Fruit fly (Drosophila melanogaster) whole organism, prepupa: ENCODE measurements around the gene Cyp4ac3.
A peak's percentile ranks its signal among the peaks of the same experiment; 100 is the strongest.

Experiments
- CG10631 ChIP-seq: fragments of 200-800 bp; sonication (Bioruptor generic); optimal IDR thresholded peaks from 2 replicates; lab custom pipeline; 2016; ENCODE audit warnings: missing biosample characterization, missing genetic modification characterization
- CG10669 ChIP-seq: fragments of 200-800 bp; sonication (Bioruptor generic); optimal IDR thresholded peaks from 3 replicates; lab custom pipeline; 2018; ENCODE audit warnings: missing biosample characterization, mild to moderate bottlenecking, missing genetic modification characterization, moderate library complexity
- CG11294 ChIP-seq: fragments of 200-800 bp; sonication (Bioruptor generic); IDR thresholded peaks from 2 replicates; pipeline ENCODE4 v1.3.6; 2022; ENCODE audit warnings: missing biosample characterization, missing genetic modification characterization
- CG11762 ChIP-seq: fragments of 200-800 bp; sonication (Bioruptor generic); optimal IDR thresholded peaks from 3 replicates; lab custom pipeline; 2016; ENCODE audit warnings: missing biosample characterization, missing genetic modification characterization; ENCODE audit not compliant: insufficient read depth
- CG15336 ChIP-seq: fragments of 200-800 bp; sonication (Bioruptor generic); IDR thresholded peaks from 2 replicates; pipeline ENCODE4 v1.3.6; 2022; ENCODE audit warnings: missing biosample characterization, missing genetic modification characterization
- CG1621 ChIP-seq: fragments of 200-800 bp; sonication (Bioruptor generic); optimal IDR thresholded peaks from 3 replicates; lab custom pipeline; 2018; ENCODE audit warnings: missing biosample characterization, mild to moderate bottlenecking, missing genetic modification characterization
- CG16779 ChIP-seq: fragments of 200-800 bp; sonication (Bioruptor generic); optimal IDR thresholded peaks from 3 replicates; lab custom pipeline; 2017; ENCODE audit warnings: missing biosample characterization, mild to moderate bottlenecking, missing genetic modification characterization
- CG3032 ChIP-seq: fragments of 200-800 bp; optimal IDR thresholded peaks from 2 replicates; lab custom pipeline; 2019; ENCODE audit warnings: missing biosample characterization, mild to moderate bottlenecking, missing genetic modification characterization, moderate library complexity
- CG31627 ChIP-seq: fragments of 200-800 bp; sonication (Bioruptor generic); optimal IDR thresholded peaks from 3 replicates; lab custom pipeline; 2016; ENCODE audit warnings: missing biosample characterization, missing genetic modification characterization
- CG32006 ChIP-seq: fragments of 200-800 bp; sonication (Bioruptor generic); optimal IDR thresholded peaks from 3 replicates; lab custom pipeline; 2017; ENCODE audit warnings: missing biosample characterization, mild to moderate bottlenecking, missing genetic modification characterization
- CG34406 ChIP-seq: fragments of 200-800 bp; sonication (Bioruptor generic); optimal IDR thresholded peaks from 3 replicates; lab custom pipeline; 2016; ENCODE audit warnings: missing biosample characterization, missing genetic modification characterization
- CG3919 ChIP-seq: fragments of 200-800 bp; sonication (Bioruptor generic); optimal IDR thresholded peaks from 3 replicates; lab custom pipeline; 2016; ENCODE audit warnings: missing biosample characterization, missing genetic modification characterization
- CG6276 ChIP-seq: fragments of 200-800 bp; sonication (Bioruptor generic); optimal IDR thresholded peaks from 2 replicates; lab custom pipeline; 2017; ENCODE audit warnings: missing biosample characterization, mild to moderate bottlenecking, missing genetic modification characterization
- CG6792 ChIP-seq: fragments of 200-800 bp; sonication (Bioruptor generic); optimal IDR thresholded peaks from 3 replicates; lab custom pipeline; 2016; ENCODE audit warnings: missing biosample characterization, missing genetic modification characterization
- CG6854 ChIP-seq: fragments of 200-800 bp; sonication (Bioruptor generic); optimal IDR thresholded peaks from 2 replicates; lab custom pipeline; 2017; ENCODE audit warnings: missing biosample characterization, mild to moderate bottlenecking, missing genetic modification characterization
- CG7368 ChIP-seq: fragments of 200-800 bp; sonication (Bioruptor generic); optimal IDR thresholded peaks from 3 replicates; lab custom pipeline; 2016; ENCODE audit warnings: missing biosample characterization, missing genetic modification characterization
- CG8119 ChIP-seq: fragments of 200-800 bp; sonication (Bioruptor generic); IDR thresholded peaks from 3 replicates; pipeline ENCODE4 v1.3.6; 2022; ENCODE audit warnings: missing biosample characterization, missing genetic modification characterization
- CG8319 ChIP-seq: fragments of 200-800 bp; sonication (Bioruptor generic); optimal IDR thresholded peaks from 3 replicates; lab custom pipeline; 2016; ENCODE audit warnings: missing biosample characterization, missing genetic modification characterization
- CG8632 ChIP-seq: fragments of 200-800 bp; sonication (Bioruptor generic); optimal IDR thresholded peaks from 3 replicates; lab custom pipeline; 2016; ENCODE audit warnings: missing biosample characterization, missing genetic modification characterization
- CG9139 ChIP-seq: fragments of 200-800 bp; sonication (Bioruptor generic); optimal IDR thresholded peaks from 3 replicates; lab custom pipeline; 2017; ENCODE audit warnings: missing biosample characterization, mild to moderate bottlenecking, missing genetic modification characterization
- Eip78C ChIP-seq: fragments of 200-800 bp; sonication (Bioruptor generic); peaks from one replicate; lab custom pipeline; 2016; ENCODE audit warnings: missing biosample characterization, missing genetic modification characterization
- Eip93F ChIP-seq: fragments of 200-800 bp; sonication (Bioruptor generic); optimal IDR thresholded peaks from 2 replicates; lab custom pipeline; 2016; ENCODE audit warnings: missing biosample characterization, mild to moderate bottlenecking, missing genetic modification characterization
- Ets21C ChIP-seq: fragments of 200-800 bp; sonication (Bioruptor generic); optimal IDR thresholded peaks from 3 replicates; lab custom pipeline; 2016; ENCODE audit warnings: missing biosample characterization, missing genetic modification characterization
- Ets96B ChIP-seq: fragments of 200-800 bp; optimal IDR thresholded peaks from 2 replicates; lab custom pipeline; 2019; ENCODE audit warnings: missing biosample characterization, mild to moderate bottlenecking, missing genetic modification characterization, moderate library complexity
- Gug ChIP-seq: fragments of 200-800 bp; sonication (Bioruptor generic); IDR thresholded peaks from 2 replicates; pipeline ENCODE4 v1.3.6; 2022; ENCODE audit warnings: missing biosample characterization, missing genetic modification characterization
- Hr39 ChIP-seq: fragments of 200-800 bp; sonication (Bioruptor generic); optimal IDR thresholded peaks from 2 replicates; lab custom pipeline; 2016; ENCODE audit warnings: missing biosample characterization, missing genetic modification characterization
- Lpt ChIP-seq: fragments of 200-800 bp; sonication (Bioruptor generic); optimal IDR thresholded peaks from 3 replicates; lab custom pipeline; 2016; ENCODE audit warnings: missing biosample characterization, missing genetic modification characterization
- Met ChIP-seq: fragments of 200-800 bp; sonication (Bioruptor generic); optimal IDR thresholded peaks from 3 replicates; lab custom pipeline; 2016; ENCODE audit warnings: missing biosample characterization, missing genetic modification characterization
- OdsH ChIP-seq: fragments of 200-800 bp; sonication (Bioruptor generic); optimal IDR thresholded peaks from 3 replicates; lab custom pipeline; 2016; ENCODE audit warnings: missing biosample characterization, missing genetic modification characterization
- Sox102F ChIP-seq: fragments of 200-800 bp; sonication (Bioruptor generic); optimal IDR thresholded peaks from 2 replicates; lab custom pipeline; 2016; ENCODE audit warnings: missing biosample characterization, mild to moderate bottlenecking, missing genetic modification characterization
- Sox14 ChIP-seq: fragments of 200-800 bp; sonication (Bioruptor generic); optimal IDR thresholded peaks from 3 replicates; lab custom pipeline; 2016; ENCODE audit warnings: missing biosample characterization, missing genetic modification characterization
- acj6 ChIP-seq: fragments of 200-800 bp; sonication (Bioruptor generic); optimal IDR thresholded peaks from 3 replicates; lab custom pipeline; 2016; ENCODE audit warnings: missing biosample characterization, missing genetic modification characterization
- cyc ChIP-seq: fragments of 200-800 bp; sonication (Bioruptor generic); optimal IDR thresholded peaks from 3 replicates; lab custom pipeline; 2016; ENCODE audit warnings: missing biosample characterization, missing genetic modification characterization
- dsx ChIP-seq: fragments of 200-800 bp; optimal IDR thresholded peaks from 3 replicates; lab custom pipeline; 2019; ENCODE audit warnings: missing biosample characterization, mild to moderate bottlenecking, missing genetic modification characterization, moderate library complexity; ENCODE audit not compliant: poor library complexity, severe bottlenecking
- eg ChIP-seq: fragments of 200-800 bp; sonication (Bioruptor generic); IDR thresholded peaks from 3 replicates; pipeline ENCODE4 v1.3.6; 2022; ENCODE audit warnings: missing biosample characterization, missing genetic modification characterization
- esn ChIP-seq: fragments of 200-800 bp; sonication (Bioruptor generic); optimal IDR thresholded peaks from 2 replicates; lab custom pipeline; 2016; ENCODE audit warnings: missing biosample characterization, mild to moderate bottlenecking, missing genetic modification characterization, moderate library complexity
- fd59A ChIP-seq: fragments of 200-800 bp; sonication (Bioruptor generic); optimal IDR thresholded peaks from 2 replicates; lab custom pipeline; 2017; ENCODE audit warnings: missing biosample characterization, mild to moderate bottlenecking, missing genetic modification characterization, missing genetic modification reagents
- fd85E ChIP-seq: fragments of 200-800 bp; sonication (Bioruptor generic); optimal IDR thresholded peaks from 3 replicates; lab custom pipeline; 2016; ENCODE audit warnings: missing biosample characterization, missing genetic modification characterization
- fkh ChIP-seq: fragments of 200-800 bp; sonication (Bioruptor generic); optimal IDR thresholded peaks from 3 replicates; lab custom pipeline; 2017; ENCODE audit warnings: missing biosample characterization, mild to moderate bottlenecking, missing genetic modification characterization, moderate library complexity
- pdm3 ChIP-seq: fragments of 200-800 bp; sonication (Bioruptor generic); optimal IDR thresholded peaks from 3 replicates; lab custom pipeline; 2016; ENCODE audit warnings: missing biosample characterization, missing genetic modification characterization
- salr ChIP-seq, 2 experiments: fragments of 200-800 bp; sonication (Bioruptor generic); optimal IDR thresholded peaks; 3 replicates each; lab custom pipeline; 2016 to 2018; ENCODE audit warnings: missing biosample characterization in 2 of 2, missing genetic modification characterization in 2 of 2, mild to moderate bottlenecking in 1 of 2
- spab ChIP-seq: fragments of 200-800 bp; sonication (Bioruptor generic); optimal IDR thresholded peaks from 2 replicates; lab custom pipeline; 2017; ENCODE audit warnings: missing biosample characterization, mild to moderate bottlenecking, missing genetic modification characterization, missing genetic modification reagents
- ss ChIP-seq, 2 experiments: fragments of 200-800 bp; sonication (Bioruptor generic); optimal IDR thresholded peaks; 2 replicates in 1 of 2; 3 replicates in 1 of 2; lab custom pipeline; 2017 to 2018; ENCODE audit warnings: mild to moderate bottlenecking in 2 of 2, missing biosample characterization in 2 of 2, missing genetic modification characterization in 2 of 2, moderate library complexity in 1 of 2
- svp ChIP-seq: fragments of 200-800 bp; sonication (Bioruptor generic); peaks from one replicate; lab custom pipeline; 2016; ENCODE audit warnings: missing biosample characterization, missing genetic modification characterization

Cyp4ac3 gene

dm6 chr2L:5302284-5302683 lies 34.0 kb downstream of the Cyp4ac3 start (continued):
- peak; percentile 25 for TF ChIP-seq Ets96B (tag; lab: Kevin White, UChicago)
- TF ChIP-seq esn (GFP tag; lab: Kevin White, UChicago): peak; percentile 2
- no peak for TF ChIP-seq ss (GFP tag; optimal IDR thresholded peaks at IDR 0.05; lab: Kevin White, UChicago)
- TF ChIP-seq CG16779: no peak
- no peak for TF ChIP-seq CG8119 (GFP tag; lab: Robert Waterston, UW)
- TF ChIP-seq Ets21C: no peak
- no peak for TF ChIP-seq Eip93F (GFP tag; lab: Kevin White, UChicago)

- TF ChIP-seq dsx (no peak), Gug (no peak), eg (GFP tag; lab: Robert Waterston, UW) (no peak), CG32006 (GFP tag; lab: Kevin White, UChicago) (peak; percentile 24), cyc (GFP tag; lab: Kevin White, UChicago) (no peak), CG8632 (GFP tag; lab: Kevin White, UChicago) (no peak), CG6792 (GFP tag; lab: Kevin White, UChicago) (no peak), Sox14 (GFP tag; lab: Kevin White, UChicago) (no peak), CG8119 (GFP tag; lab: Robert Waterston, UW) (no peak), CG9139 (GFP tag; lab: Kevin White, UChicago) (no peak), Met (GFP tag; lab: Kevin White, UChicago) (no peak), CG15336 (GFP tag; lab: Robert Waterston, UW) (no peak), CG10631 (no peak), Eip78C (GFP tag; lab: Kevin White, UChicago) (peak; percentile 35)
- TF ChIP-seq, all 60 proteins: peak for 2
Measured at dm6 chr2L:5302692-5303043, 34.4 kb downstream of the Cyp4ac3 start.

- no peak for TF ChIP-seq cyc (GFP tag; lab: Kevin White, UChicago)
- TF ChIP-seq CG3032 (tag; lab: Kevin White, UChicago): no peak
- no peak for TF ChIP-seq CG6792 (GFP tag; lab: Kevin White, UChicago)
- TF ChIP-seq svp (GFP tag; lab: Kevin White, UChicago): peak; percentile 64
- TF ChIP-seq Ets96B (tag; lab: Kevin White, UChicago): no peak
- no peak for TF ChIP-seq CG6854 (GFP tag; lab: Kevin White, UChicago)
- TF ChIP-seq CG9139 (GFP tag; lab: Kevin White, UChicago): no peak
- TF ChIP-seq fd59A (GFP tag; lab: Kevin White, UChicago): no peak
- TF ChIP-seq fkh (GFP tag; lab: Kevin White, UChicago): peak; percentile 89
- TF ChIP-seq pdm3: no peak
- peak; percentile 59; the same call in 2 of the 3 replicates for TF ChIP-seq eg (GFP tag; lab: Robert Waterston, UW)
- peak; percentile 28; the same call in 1 of the 2 replicates for TF ChIP-seq CG11294
- no peak for TF ChIP-seq CG6276 (GFP tag; lab: Kevin White, UChicago)
- TF ChIP-seq Lpt (GFP tag; lab: Kevin White, UChicago): no peak
- no peak for TF ChIP-seq OdsH
- TF ChIP-seq CG1621 (tag; lab: Kevin White, UChicago): no peak
- no peak for TF ChIP-seq spab (GFP tag; lab: Kevin White, UChicago)
- no peak for TF ChIP-seq CG11762 (GFP tag; lab: Kevin White, UChicago)
- no peak for TF ChIP-seq CG3919 (GFP tag; lab: Kevin White, UChicago)
- TF ChIP-seq CG10669 (GFP tag; lab: Kevin White, UChicago): peak; percentile 17
- TF ChIP-seq Gug: peak; percentile 51; the same call in 1 of the 2 replicates
- TF ChIP-seq CG8119 (GFP tag; lab: Robert Waterston, UW): peak; percentile 36; the same call in 1 of the 3 replicates
- TF ChIP-seq CG31627: no peak
- no peak for TF ChIP-seq CG8319
- no peak for TF ChIP-seq Eip93F (GFP tag; lab: Kevin White, UChicago)
- no peak for TF ChIP-seq Ets21C
- no peak for TF ChIP-seq CG7368 (GFP tag; lab: Kevin White, UChicago)
- TF ChIP-seq CG15336 (GFP tag; lab: Robert Waterston, UW): peak; percentile 55; the same call in 1 of the 2 replicates
- TF ChIP-seq CG10631: no peak
- TF ChIP-seq ss (GFP tag; optimal IDR thresholded peaks at IDR 0.05; lab: Kevin White, UChicago): no peak
- no peak for TF ChIP-seq Sox102F (GFP tag; lab: Kevin White, UChicago)
- TF ChIP-seq fd85E (GFP tag; lab: Kevin White, UChicago): no peak
- TF ChIP-seq acj6 (GFP tag; lab: Kevin White, UChicago): peak; percentile 35
- no peak for TF ChIP-seq CG34406 (GFP tag; lab: Kevin White, UChicago)
- peak; percentile 1 for TF ChIP-seq Hr39 (GFP tag; lab: Kevin White, UChicago)
- no peak for TF ChIP-seq salr (GFP tag; optimal IDR thresholded peaks at IDR 0.05; lab: Kevin White, UChicago)
Measured at dm6 chr2L:5303044-5303904, 35.0 kb downstream of the Cyp4ac3 start.
